Fruit fly (Drosophila melanogaster) whole organism, pupa: ENCODE measurements around the gene Marf.

Experiments
- CG13204 ChIP-seq: fragments of 200-800 bp; sonication (Bioruptor generic); optimal IDR thresholded peaks from 2 replicates; lab custom pipeline; 2018; ENCODE audit warnings: missing biosample characterization, mild to moderate bottlenecking, missing genetic modification characterization, moderate library complexity
- CG32121 ChIP-seq: fragments of 200-800 bp; sonication (Bioruptor generic); IDR thresholded peaks from 2 replicates; pipeline ENCODE4 v1.3.6; 2022; ENCODE audit warnings: missing biosample characterization, missing genetic modification characterization
- D1 ChIP-seq: fragments of 200-800 bp; sonication (Bioruptor generic); optimal IDR thresholded peaks from 2 replicates; lab custom pipeline; 2018; ENCODE audit warnings: missing biosample characterization, mild to moderate bottlenecking, missing genetic modification characterization, moderate library complexity
- gl ChIP-seq: fragments of 200-800 bp; sonication (Bioruptor generic); optimal IDR thresholded peaks from 2 replicates; lab custom pipeline; 2018; ENCODE audit warnings: missing biosample characterization, mild to moderate bottlenecking, missing genetic modification characterization

dm6 chrX:6316858-6317474, 48.8 kb upstream of the Marf start:
- TF ChIP-seq CG13204 (GFP tag; lab: Kevin White, UChicago) (no peak), gl (peak; percentile 9), CG32121 (GFP tag; lab: Robert Waterston, UW) (peak; percentile 35; the same call in 1 of the 2 replicates), D1 (tag; lab: Kevin White, UChicago) (no peak)
